Worm (Caenorhabditis elegans) whole organism, late embryonic: ENCODE measurements around the gene H43I07.4.

Source experiments
- ceh-31 ChIP-seq: sonication (generic microtip); optimal IDR thresholded peaks from 2 replicates; lab custom pipeline; 2016; ENCODE audit warnings: missing genetic modification characterization, missing compliant biosample characterization
- eyg-1 ChIP-seq: sonication (generic microtip); optimal IDR thresholded peaks from 2 replicates; lab custom pipeline; 2016; ENCODE audit warnings: missing genotype, missing genetic modification characterization, missing compliant biosample characterization
- tbx-2 ChIP-seq: sonication (generic microtip); optimal IDR thresholded peaks from 2 replicates; lab custom pipeline; 2016; ENCODE audit warnings: missing genetic modification characterization, missing compliant biosample characterization

- TF ChIP-seq tbx-2 (tag; lab: Kevin White, UChicago): no peak
- no peak for TF ChIP-seq eyg-1 (tag; lab: Kevin White, UChicago)
- TF ChIP-seq ceh-31 (tag; lab: Kevin White, UChicago): no peak
Observed at ce11 chrV:4182546-4182945, 33.4 kb upstream of the H43I07.4 start.
